Fruit fly (Drosophila melanogaster) whole organism, embryonic: ENCODE data around the gene CG13724.

Experiments
- Abd-B ChIP-seq: fragments of 200-800 bp; sonication (Bioruptor generic); optimal IDR thresholded peaks from 2 replicates; lab custom pipeline; 2018; ENCODE audit warnings: missing biosample characterization, mild to moderate bottlenecking, missing genetic modification characterization, moderate library complexity
- Atf6 ChIP-seq: fragments of 200-800 bp; sonication (Bioruptor generic); IDR thresholded peaks from 2 replicates; pipeline ENCODE4 v1.3.6; 2022; ENCODE audit warnings: missing biosample characterization, missing genetic modification characterization
- C15 ChIP-seq: fragments of 200-800 bp; sonication (Bioruptor generic); IDR thresholded peaks from 3 replicates; pipeline ENCODE4 v1.3.6; 2022; ENCODE audit warnings: missing biosample characterization, missing genetic modification characterization
- CG12659 ChIP-seq: fragments of 200-800 bp; sonication (Bioruptor generic); optimal IDR thresholded peaks from 3 replicates; lab custom pipeline; 2017; ENCODE audit warnings: mild to moderate bottlenecking, missing biosample characterization, missing genetic modification reagents, missing genetic modification characterization
- CG13123 ChIP-seq: fragments of 200-800 bp; sonication (Bioruptor generic); optimal IDR thresholded peaks from 2 replicates; lab custom pipeline; 2016; ENCODE audit warnings: missing biosample characterization, missing genetic modification characterization
- CG15073 ChIP-seq: fragments of 200-800 bp; sonication (Bioruptor generic); optimal IDR thresholded peaks from 2 replicates; lab custom pipeline; 2016; ENCODE audit warnings: missing biosample characterization, missing genetic modification characterization
- CG15514 ChIP-seq: fragments of 200-800 bp; sonication (Bioruptor generic); optimal IDR thresholded peaks from 3 replicates; lab custom pipeline; 2017; ENCODE audit warnings: missing biosample characterization, missing genetic modification characterization, mild to moderate bottlenecking, moderate library complexity, missing genetic modification reagents
- CG2116 ChIP-seq: fragments of 200-800 bp; sonication (Bioruptor generic); optimal IDR thresholded peaks from 3 replicates; lab custom pipeline; 2018; ENCODE audit warnings: missing biosample characterization, mild to moderate bottlenecking, missing genetic modification characterization
- CG5245 ChIP-seq: fragments of 200-800 bp; sonication (Bioruptor generic); optimal IDR thresholded peaks from 3 replicates; lab custom pipeline; 2016; ENCODE audit warnings: missing biosample characterization, missing genetic modification characterization
- CG6765 ChIP-seq: fragments of 200-800 bp; sonication (Bioruptor generic); optimal IDR thresholded peaks from 3 replicates; lab custom pipeline; 2017; ENCODE audit warnings: missing biosample characterization, mild to moderate bottlenecking, missing genetic modification characterization
- CG9797 ChIP-seq: fragments of 200-800 bp; sonication (Bioruptor generic); optimal IDR thresholded peaks from 3 replicates; lab custom pipeline; 2018; ENCODE audit warnings: missing biosample characterization, mild to moderate bottlenecking, missing genetic modification characterization
- Deaf1 ChIP-seq: fragments of 200-800 bp; optimal IDR thresholded peaks from 3 replicates; lab custom pipeline; 2019; ENCODE audit warnings: missing biosample characterization, mild to moderate bottlenecking, missing genetic modification characterization, moderate library complexity
- Dref ChIP-seq: fragments of 200-800 bp; sonication (Bioruptor generic); IDR thresholded peaks from 2 replicates; pipeline ENCODE4 v1.3.6; 2022; ENCODE audit warnings: missing biosample characterization, missing genetic modification characterization
- Elba2 ChIP-seq: fragments of 200-800 bp; sonication (Bioruptor generic); optimal IDR thresholded peaks from 3 replicates; lab custom pipeline; 2016; ENCODE audit warnings: missing biosample characterization, missing genetic modification characterization
- Hey ChIP-seq: fragments of 200-800 bp; sonication (Bioruptor generic); optimal IDR thresholded peaks from 3 replicates; lab custom pipeline; 2018; ENCODE audit warnings: missing biosample characterization, mild to moderate bottlenecking, missing genetic modification characterization
- Kr ChIP-seq: fragments of 200-800 bp; sonication (Bioruptor generic); optimal IDR thresholded peaks from 2 replicates; lab custom pipeline; 2017; ENCODE audit warnings: missing biosample characterization, mild to moderate bottlenecking, missing genetic modification characterization
- Mes4 ChIP-seq: fragments of 200-800 bp; sonication (Bioruptor generic); optimal IDR thresholded peaks from 2 replicates; lab custom pipeline; 2016; ENCODE audit warnings: missing biosample characterization, missing genetic modification characterization
- Myb ChIP-seq: fragments of 200-800 bp; sonication (Bioruptor generic); optimal IDR thresholded peaks from 2 replicates; lab custom pipeline; 2016; ENCODE audit warnings: missing biosample characterization, missing genetic modification characterization
- Tbp ChIP-seq: fragments of >200 bp; optimal IDR thresholded peaks from 2 replicates; lab custom pipeline; 2018; ENCODE audit warnings: missing biosample characterization, missing genetic modification characterization
- Usf ChIP-seq: fragments of 200-800 bp; sonication (Bioruptor generic); optimal IDR thresholded peaks from 2 replicates; lab custom pipeline; 2017; ENCODE audit warnings: missing genotype, missing biosample characterization, missing genetic modification characterization
- abd-A ChIP-seq: fragments of 200-800 bp; sonication (Bioruptor generic); optimal IDR thresholded peaks from 3 replicates; lab custom pipeline; 2019; ENCODE audit warnings: missing biosample characterization, mild to moderate bottlenecking, missing genetic modification characterization, moderate library complexity
- dm ChIP-seq: fragments of 200-800 bp; sonication (Bioruptor generic); optimal IDR thresholded peaks from 3 replicates; lab custom pipeline; 2016; ENCODE audit warnings: missing biosample characterization, missing genetic modification characterization
- gsb-n ChIP-seq: fragments of 200-800 bp; sonication (Bioruptor generic); optimal IDR thresholded peaks from 3 replicates; lab custom pipeline; 2018; ENCODE audit warnings: missing biosample characterization, mild to moderate bottlenecking, missing genetic modification characterization
- hb ChIP-seq: fragments of 200-800 bp; sonication (Bioruptor generic); IDR thresholded peaks from 3 replicates; pipeline ENCODE4 v1.3.6; 2022; ENCODE audit warnings: missing biosample characterization, missing genetic modification characterization; ENCODE audit not compliant: partially characterized antibody
- knrl ChIP-seq: fragments of 200-800 bp; sonication (Bioruptor generic); IDR thresholded peaks from 3 replicates; pipeline ENCODE4 v1.3.6; 2022; ENCODE audit warnings: missing biosample characterization, missing genetic modification characterization; ENCODE audit not compliant: partially characterized antibody
- lbe ChIP-seq: fragments of 200-800 bp; sonication (Bioruptor generic); optimal IDR thresholded peaks from 2 replicates; lab custom pipeline; 2016; ENCODE audit warnings: missing biosample characterization, mild to moderate bottlenecking, missing genetic modification characterization
- nerfin-1 ChIP-seq: fragments of 200-800 bp; sonication (Bioruptor generic); optimal IDR thresholded peaks from 3 replicates; lab custom pipeline; 2019; ENCODE audit warnings: missing biosample characterization, mild to moderate bottlenecking, missing genetic modification characterization, moderate library complexity
- oc ChIP-seq: fragments of 200-800 bp; sonication (Bioruptor generic); optimal IDR thresholded peaks from 2 replicates; lab custom pipeline; 2018; ENCODE audit warnings: missing biosample characterization, mild to moderate bottlenecking, missing genetic modification characterization, moderate library complexity
- odd ChIP-seq: fragments of 200-800 bp; sonication (Bioruptor generic); optimal IDR thresholded peaks from 2 replicates; lab custom pipeline; 2017; ENCODE audit warnings: missing biosample characterization, mild to moderate bottlenecking, missing genetic modification characterization
- pan ChIP-seq, 4 experiments: fragments of >200 bp in 3 of 4; fragments of 200-800 bp in 1 of 4; sonication (Bioruptor generic) in 1 of 4; optimal IDR thresholded peaks in 3 of 4; IDR thresholded peaks in 1 of 4; 2 replicates each; pipeline versions ENCODE4 v1.3.6 to Lab custom; 2017 to 2022; ENCODE audit warnings: missing biosample characterization in 2 of 4, missing genetic modification characterization in 2 of 4, mixed read lengths in 1 of 4
- phol ChIP-seq: fragments of 200-800 bp; sonication (Bioruptor generic); optimal IDR thresholded peaks from 3 replicates; lab custom pipeline; 2018; ENCODE audit warnings: missing biosample characterization, mild to moderate bottlenecking, missing genetic modification characterization, moderate library complexity
- run ChIP-seq: fragments of 200-800 bp; sonication (Bioruptor generic); optimal IDR thresholded peaks from 3 replicates; lab custom pipeline; 2018; ENCODE audit warnings: missing biosample characterization, mild to moderate bottlenecking, missing genetic modification characterization
- scrt ChIP-seq: fragments of 200-800 bp; sonication (Bioruptor generic); optimal IDR thresholded peaks from 2 replicates; lab custom pipeline; 2018; ENCODE audit warnings: missing biosample characterization, mild to moderate bottlenecking, missing genetic modification characterization, moderate library complexity
- sens ChIP-seq: fragments of 200-800 bp; sonication (Bioruptor generic); peaks from one replicate; lab custom pipeline; 2016; ENCODE audit warnings: missing biosample characterization, missing genetic modification characterization
- shn ChIP-seq: fragments of 200-800 bp; sonication (Bioruptor generic); optimal IDR thresholded peaks from 3 replicates; lab custom pipeline; 2016; ENCODE audit warnings: missing biosample characterization, missing genetic modification characterization
- ssp ChIP-seq: fragments of 200-800 bp; sonication (Bioruptor generic); IDR thresholded peaks from 2 replicates; pipeline ENCODE4 v1.3.6; 2022; ENCODE audit warnings: missing biosample characterization, missing genetic modification characterization
- trem ChIP-seq: fragments of 200-800 bp; optimal IDR thresholded peaks from 3 replicates; lab custom pipeline; 2019; ENCODE audit warnings: missing biosample characterization, mild to moderate bottlenecking, missing genetic modification characterization, moderate library complexity

CG13724 gene

dm6 chr3L:17352812-17353211 lies 30.2 kb downstream of the CG13724 start (continued):
- no peak for TF ChIP-seq lbe (GFP tag; lab: Kevin White, UChicago)
- TF ChIP-seq CG6765 (GFP tag; lab: Kevin White, UChicago) = no peak
- TF ChIP-seq CG15514 (GFP tag; lab: Kevin White, UChicago) = peak; percentile 61
- no peak for TF ChIP-seq shn (GFP tag; lab: Kevin White, UChicago)
- TF ChIP-seq Dref (GFP tag; lab: Robert Waterston, UW) = peak; percentile 55
- TF ChIP-seq phol (tag; lab: Kevin White, UChicago) = peak; percentile 50
- no peak for TF ChIP-seq Atf6 (GFP tag; lab: Robert Waterston, UW)
- TF ChIP-seq dm (GFP tag; lab: Kevin White, UChicago) = peak; percentile 79
- peak; percentile 57 for TF ChIP-seq Abd-B (GFP tag; lab: Kevin White, UChicago)
- TF ChIP-seq CG2116 (GFP tag; lab: Kevin White, UChicago) = peak; percentile 49
- TF ChIP-seq CG5245 (GFP tag; lab: Kevin White, UChicago) = no peak
- TF ChIP-seq CG13123 (GFP tag; lab: Kevin White, UChicago) = no peak
- TF ChIP-seq Myb (GFP tag; lab: Kevin White, UChicago) = peak; percentile 53
- TF ChIP-seq knrl = peak; percentile 30; the same call in 1 of the 3 replicates
- no peak for TF ChIP-seq C15 (GFP tag; lab: Robert Waterston, UW)
- TF ChIP-seq trem (tag; lab: Kevin White, UChicago) = peak; percentile 95
- TF ChIP-seq Mes4 (GFP tag; lab: Kevin White, UChicago) = no peak
- TF ChIP-seq Usf (GFP tag; lab: Kevin White, UChicago) = peak; percentile 19
- TF ChIP-seq CG9797 (GFP tag; lab: Kevin White, UChicago) = peak; percentile 42
- peak; percentile 35 for TF ChIP-seq sens
- TF ChIP-seq CG12659 (GFP tag; lab: Kevin White, UChicago) = peak; percentile 12
- no peak for TF ChIP-seq hb (GFP tag; lab: Robert Waterston, UW)

- TF ChIP-seq CG15073 = no peak
- TF ChIP-seq pan (optimal IDR thresholded peaks at IDR 0.05; lab: Kevin White, UChicago) = no peak
- no peak for TF ChIP-seq pan (GFP tag; optimal IDR thresholded peaks at IDR 0.05 in 1 of 2, IDR thresholded peaks at IDR 0.05 in 1 of 2)
- peak; percentile 8 for TF ChIP-seq Deaf1
- no peak for TF ChIP-seq shn (GFP tag; lab: Kevin White, UChicago)
- peak; percentile 93 for TF ChIP-seq gsb-n
- no peak for TF ChIP-seq Tbp
- no peak for TF ChIP-seq ssp
- no peak for TF ChIP-seq Kr
These were observed 34.8 kb downstream of the CG13724 start for dm6 chr3L:17357431-17357830.

dm6 chr3L:17358490-17358889 lies 35.8 kb downstream of the CG13724 start:
- no peak for TF ChIP-seq CG13123 (GFP tag; lab: Kevin White, UChicago)
- peak; percentile 68 for TF ChIP-seq scrt (GFP tag; lab: Kevin White, UChicago)
- peak; percentile 100 for TF ChIP-seq Hey (tag; lab: Kevin White, UChicago)
- TF ChIP-seq abd-A (tag; lab: Kevin White, UChicago) = peak; percentile 9
- peak; percentile 75 for TF ChIP-seq run (tag; lab: Kevin White, UChicago)
- peak; percentile 54 for TF ChIP-seq Kr
- no peak for TF ChIP-seq odd
- no peak for TF ChIP-seq Elba2 (GFP tag; lab: Kevin White, UChicago)
- peak; percentile 4 for TF ChIP-seq nerfin-1 (tag; lab: Kevin White, UChicago)
- TF ChIP-seq oc (tag; lab: Kevin White, UChicago) = peak; percentile 77
